Fruit fly (Drosophila melanogaster) whole organism, adult: Measurements from ENCODE around the gene CG14187.
A peak's percentile ranks its signal among the peaks of the same experiment; 100 is the strongest.

Experiments
- CG11617 ChIP-seq: fragments of 200-800 bp; sonication (Bioruptor generic); optimal IDR thresholded peaks from 2 replicates; lab custom pipeline; 2017; ENCODE audit warnings: mild to moderate bottlenecking, missing biosample characterization, missing genetic modification reagents, missing genetic modification characterization
- CG12768 ChIP-seq: fragments of 200-800 bp; sonication (Bioruptor generic); optimal IDR thresholded peaks from 2 replicates; lab custom pipeline; 2017; ENCODE audit warnings: missing biosample characterization, missing genetic modification characterization, mild to moderate bottlenecking, moderate library complexity, missing genetic modification reagents
- CG14711 ChIP-seq: fragments of 200-800 bp; sonication (Bioruptor generic); optimal IDR thresholded peaks from 2 replicates; lab custom pipeline; 2018; ENCODE audit warnings: missing biosample characterization, mild to moderate bottlenecking, missing genetic modification characterization, moderate library complexity
- CG1620 ChIP-seq: fragments of 200-800 bp; sonication (Bioruptor generic); optimal IDR thresholded peaks from 2 replicates; lab custom pipeline; 2016; ENCODE audit warnings: missing biosample characterization, missing genetic modification characterization
- CG33017 ChIP-seq: fragments of 200-800 bp; sonication (Bioruptor generic); optimal IDR thresholded peaks from 2 replicates; lab custom pipeline; 2018; ENCODE audit warnings: missing biosample characterization, mild to moderate bottlenecking, missing genetic modification characterization, moderate library complexity
- CG5204 ChIP-seq: fragments of 200-800 bp; sonication (Bioruptor generic); optimal IDR thresholded peaks from 2 replicates; lab custom pipeline; 2016; ENCODE audit warnings: missing biosample characterization, missing genetic modification characterization
- CG7045 ChIP-seq: fragments of 200-800 bp; sonication (Bioruptor generic); optimal IDR thresholded peaks from 2 replicates; lab custom pipeline; 2017; ENCODE audit warnings: missing biosample characterization, mild to moderate bottlenecking, missing genetic modification characterization
- CG7101 ChIP-seq: fragments of 200-800 bp; sonication (Bioruptor generic); optimal IDR thresholded peaks from 2 replicates; lab custom pipeline; 2018; ENCODE audit warnings: missing biosample characterization, mild to moderate bottlenecking, missing genetic modification characterization, moderate library complexity
- Clk ChIP-seq: fragments of 200-800 bp; sonication (Bioruptor generic); optimal IDR thresholded peaks from 2 replicates; lab custom pipeline; 2017; ENCODE audit warnings: missing biosample characterization, missing genetic modification characterization
- Crg-1 ChIP-seq: fragments of 200-800 bp; sonication (Bioruptor generic); optimal IDR thresholded peaks from 2 replicates; lab custom pipeline; 2016; ENCODE audit warnings: missing biosample characterization, missing genetic modification characterization
- Hr96 ChIP-seq: fragments of 200-800 bp; sonication (Bioruptor generic); optimal IDR thresholded peaks from 2 replicates; lab custom pipeline; 2016; ENCODE audit warnings: missing biosample characterization, missing genetic modification characterization
- Mnt ChIP-seq: fragments of 200-800 bp; sonication (Bioruptor generic); optimal IDR thresholded peaks from 2 replicates; lab custom pipeline; 2016; ENCODE audit warnings: missing biosample characterization, mild to moderate bottlenecking, missing genetic modification characterization
- bab1 ChIP-seq: fragments of 200-800 bp; sonication (Bioruptor generic); optimal IDR thresholded peaks from 3 replicates; lab custom pipeline; 2019; ENCODE audit warnings: missing biosample characterization, mild to moderate bottlenecking, missing genetic modification characterization, moderate library complexity
- cic ChIP-seq: fragments of 200-800 bp; sonication (Bioruptor generic); optimal IDR thresholded peaks from 2 replicates; lab custom pipeline; 2017; ENCODE audit warnings: missing biosample characterization, mild to moderate bottlenecking, missing genetic modification characterization, moderate library complexity
- cnc ChIP-seq, 2 experiments: fragments of >200 bp; optimal IDR thresholded peaks; 2 replicates each; lab custom pipeline; 2017
- kay ChIP-seq: fragments of 200-800 bp; sonication (Bioruptor generic); peaks from one replicate; lab custom pipeline; 2016; ENCODE audit warnings: missing biosample characterization, missing genetic modification characterization, borderline replicate concordance
- ovo ChIP-seq: fragments of 200-800 bp; sonication (Bioruptor generic); optimal IDR thresholded peaks from 2 replicates; lab custom pipeline; 2016; ENCODE audit warnings: missing biosample characterization, missing genetic modification characterization
- pad ChIP-seq: fragments of 200-800 bp; sonication (Bioruptor generic); optimal IDR thresholded peaks from 3 replicates; lab custom pipeline; 2017; ENCODE audit warnings: missing biosample characterization, missing genetic modification characterization, mild to moderate bottlenecking, moderate library complexity, missing genetic modification reagents
- tj ChIP-seq: fragments of 200-800 bp; sonication (Bioruptor generic); optimal IDR thresholded peaks from 3 replicates; lab custom pipeline; 2017; ENCODE audit warnings: missing biosample characterization, mild to moderate bottlenecking, missing genetic modification characterization, moderate library complexity
- toe ChIP-seq: fragments of 200-800 bp; sonication (Bioruptor generic); optimal IDR thresholded peaks from 2 replicates; lab custom pipeline; 2016; ENCODE audit warnings: missing biosample characterization, missing genetic modification characterization

Gene CG14187

dm6 chr3L:20112797-20113368, at the start of gene CG14187:
CG14187 (minus strand) TSS chr3L:20112847.
- TF ChIP-seq tj (GFP tag; lab: Kevin White, UChicago) (peak; percentile 73), CG11617 (no peak), bab1 (GFP tag; lab: Kevin White, UChicago) (peak; percentile 79)

- TF ChIP-seq CG1620 (GFP tag; lab: Kevin White, UChicago) (peak; percentile 85), cnc (optimal IDR thresholded peaks at IDR 0.05; lab: Kevin White, UChicago) (no peak), kay (peak; percentile 83), Clk (peak; percentile 52), tj (GFP tag; lab: Kevin White, UChicago) (peak; percentile 72), ovo (peak; percentile 78), cic (GFP tag; lab: Kevin White, UChicago) (peak; percentile 58), CG33017 (peak; percentile 92), CG7101 (peak; percentile 91), CG14711 (tag; lab: Kevin White, UChicago) (peak; percentile 82), toe (GFP tag; lab: Kevin White, UChicago) (peak; percentile 95), Mnt (peak; percentile 74), Hr96 (GFP tag; lab: Kevin White, UChicago) (peak; percentile 91), CG5204 (GFP tag; lab: Kevin White, UChicago) (peak; percentile 93), bab1 (GFP tag; lab: Kevin White, UChicago) (peak; percentile 52), CG11617 (peak; percentile 92), pad (peak; percentile 70), CG12768 (GFP tag; lab: Kevin White, UChicago) (peak; percentile 71), Crg-1 (GFP tag; lab: Kevin White, UChicago) (peak; percentile 82), CG7045 (GFP tag; lab: Kevin White, UChicago) (peak; percentile 83)
Measured at dm6 chr3L:20140589-20141207, 28.1 kb upstream of the CG14187 start, which contains the start of gene CG7328. CG7328 (minus strand) TSS chr3L:20140607.

DNA sequence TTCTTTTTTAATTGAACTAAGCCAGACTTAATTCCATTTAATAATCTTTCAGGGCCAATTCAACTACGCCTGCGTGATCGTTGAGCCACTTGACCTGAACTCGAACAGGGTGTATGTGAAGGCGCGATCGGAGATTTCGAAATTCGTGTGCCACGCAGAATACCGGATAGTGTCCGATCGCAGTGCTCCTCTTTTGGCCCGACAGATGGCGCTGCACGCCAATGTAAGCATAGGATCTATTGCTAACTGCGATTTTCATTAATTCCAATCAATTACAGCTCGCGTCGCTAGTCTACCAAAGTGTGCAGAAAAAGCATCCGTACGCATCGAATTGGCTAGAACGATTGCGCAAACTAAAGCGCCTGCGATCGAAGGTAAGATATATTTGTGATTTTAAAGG, 25.7 kb upstream of the CG14187 start:
- TF ChIP-seq Mnt (no peak), cic (GFP tag; lab: Kevin White, UChicago) (no peak), CG11617 (no peak), CG7101 (no peak), tj (GFP tag; lab: Kevin White, UChicago) (no peak), CG33017 (no peak)

- TF ChIP-seq CG5204 (GFP tag; lab: Kevin White, UChicago) (no peak), CG11617 (no peak), kay (no peak), Mnt (no peak)
Measured at dm6 chr3L:20133168-20133567, 20.5 kb upstream of the CG14187 start, which contains the start of gene CG7335. CG7335 (minus strand) TSS chr3L:20133268.

DNA sequence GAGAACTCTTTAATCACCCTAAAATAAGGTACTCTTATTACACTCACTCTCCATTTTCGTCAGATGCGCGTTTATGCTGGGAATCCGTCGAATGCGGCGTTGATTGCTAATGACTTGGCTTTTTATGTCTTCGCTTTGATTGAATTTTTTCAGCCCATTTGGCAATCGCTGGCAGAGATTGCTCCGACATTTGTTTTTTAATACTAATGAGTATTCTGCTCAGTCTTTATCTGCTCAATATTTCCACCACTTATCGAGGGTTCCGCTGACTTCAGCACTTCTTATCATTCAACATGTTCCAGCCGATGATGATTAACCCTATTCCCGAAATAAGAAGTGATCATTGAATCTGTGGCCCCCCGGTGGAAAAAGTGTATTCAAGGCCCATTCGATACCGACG, 19.0 kb upstream of the CG14187 start, which contains the start of gene obst-J:
Gene obst-J (minus strand): TSS at position 101 of the 400 bp plus-strand sequence.
- TF ChIP-seq CG33017 (no peak), CG7045 (GFP tag; lab: Kevin White, UChicago) (no peak), CG14711 (tag; lab: Kevin White, UChicago) (no peak), ovo (no peak), cic (GFP tag; lab: Kevin White, UChicago) (no peak), CG1620 (GFP tag; lab: Kevin White, UChicago) (no peak), Crg-1 (GFP tag; lab: Kevin White, UChicago) (no peak), Mnt (no peak), CG11617 (no peak), pad (no peak), CG5204 (GFP tag; lab: Kevin White, UChicago) (no peak), tj (GFP tag; lab: Kevin White, UChicago) (no peak), cnc (optimal IDR thresholded peaks at IDR 0.05; lab: Kevin White, UChicago) (no peak), kay (no peak), toe (GFP tag; lab: Kevin White, UChicago) (no peak), CG12768 (GFP tag; lab: Kevin White, UChicago) (no peak)

- TF ChIP-seq CG5204 (GFP tag; lab: Kevin White, UChicago) (no peak), CG12768 (GFP tag; lab: Kevin White, UChicago) (no peak), bab1 (GFP tag; lab: Kevin White, UChicago) (peak; percentile 11), CG14711 (tag; lab: Kevin White, UChicago) (no peak)
Measured at dm6 chr3L:20129032-20129431, 16.4 kb upstream of the CG14187 start, which contains the start of gene gig. gig (plus strand) TSS chr3L:20129181.

- TF ChIP-seq CG14711 (tag; lab: Kevin White, UChicago) (no peak), ovo (no peak), Hr96 (GFP tag; lab: Kevin White, UChicago) (no peak), cic (GFP tag; lab: Kevin White, UChicago) (no peak), CG5204 (GFP tag; lab: Kevin White, UChicago) (no peak), toe (GFP tag; lab: Kevin White, UChicago) (no peak), tj (GFP tag; lab: Kevin White, UChicago) (no peak), Clk (no peak), CG7045 (GFP tag; lab: Kevin White, UChicago) (no peak), Crg-1 (GFP tag; lab: Kevin White, UChicago) (no peak), cnc (optimal IDR thresholded peaks at IDR 0.05; lab: Kevin White, UChicago) (no peak), CG7101 (no peak), CG11617 (no peak), Mnt (no peak), kay (no peak), CG12768 (GFP tag; lab: Kevin White, UChicago) (no peak), pad (no peak)
Measured at dm6 chr3L:20127281-20127680, 14.6 kb upstream of the CG14187 start, which contains the start of gene CG7365. CG7365 (minus strand) TSS chr3L:20127381.
